Worm (Caenorhabditis elegans): ENCODE data around the gene Y102A11A.2.

The Y102A11A.2 gene

DNA sequence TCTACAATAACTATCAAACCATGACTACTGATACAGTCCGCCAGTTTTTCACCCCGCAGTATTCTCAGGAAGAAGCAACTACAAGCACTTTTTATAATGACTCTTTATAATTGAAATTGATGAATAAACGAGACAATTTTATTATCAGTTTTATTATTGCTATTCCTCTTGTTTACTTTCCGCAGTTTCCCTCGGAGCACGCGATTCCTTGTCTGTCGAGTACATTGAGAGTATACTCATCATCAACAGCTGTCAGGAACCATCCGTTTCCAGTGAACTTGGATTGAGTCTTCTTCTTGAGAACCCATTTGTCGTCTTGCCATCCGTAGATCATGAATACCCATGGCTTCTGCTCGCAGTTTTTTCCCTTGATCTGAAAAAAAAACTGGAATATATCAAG lies 4.4 kb downstream of the Y102A11A.2 start:
- TF ChIP-seq him-1 (tag; optimal IDR thresholded peaks at IDR 0.05) (no peak), W03F9.2 (tag; optimal IDR thresholded peaks at IDR 0.05) (no peak), dao-5 (tag; optimal IDR thresholded peaks at IDR 0.05) (no peak)

DNA sequence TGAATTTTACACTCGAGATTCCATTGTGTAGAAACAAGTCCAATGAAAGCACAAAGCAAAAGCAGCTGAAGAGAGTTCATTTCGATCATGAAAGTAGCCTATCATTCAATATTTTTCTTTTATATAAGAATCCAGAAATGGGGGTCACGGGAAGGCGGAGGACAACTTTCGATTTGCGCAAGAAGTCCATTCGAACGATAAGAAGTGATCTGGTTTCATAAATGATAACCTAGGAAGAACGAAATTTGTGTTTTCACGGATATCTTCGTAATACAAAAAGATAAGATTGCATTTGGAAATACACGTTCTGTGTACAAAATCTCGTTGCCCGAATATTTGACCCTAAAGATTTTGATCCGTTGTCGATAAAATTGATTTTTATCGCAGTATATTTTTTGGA lies 5.0 kb downstream of the Y102A11A.2 start, which contains the start of gene Y102A11A.5:
Y102A11A.5 (minus strand) TSS at position 175 of the 400 bp plus-strand sequence.
- TF ChIP-seq W03F9.2 (tag; optimal IDR thresholded peaks at IDR 0.05) (no peak), him-1 (tag; optimal IDR thresholded peaks at IDR 0.05) (no peak), dao-5 (tag; optimal IDR thresholded peaks at IDR 0.05) (no peak)

DNA sequence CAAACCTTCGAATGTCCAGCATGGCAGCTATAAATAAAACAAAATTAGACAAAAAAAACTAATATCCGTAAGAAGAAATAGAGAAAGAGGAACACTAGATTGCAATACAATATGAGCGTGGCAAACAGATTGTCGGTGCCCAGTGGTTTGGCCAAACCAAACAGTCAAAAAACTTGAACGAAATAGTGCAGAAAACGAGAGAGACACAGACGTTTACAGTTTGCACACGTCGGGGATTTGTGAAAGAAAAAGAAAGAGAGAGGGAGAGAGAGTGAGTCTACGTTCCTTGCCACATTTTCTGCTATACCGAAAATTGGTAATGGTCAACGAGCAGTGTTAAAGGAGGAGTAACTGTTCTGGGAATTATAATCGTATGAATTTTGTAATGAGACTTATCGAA lies 8.7 kb downstream of the Y102A11A.2 start, which contains the start of gene ergi-1:
ergi-1 (minus strand) TSS at position 101 of the 400 bp plus-strand sequence.
- TF ChIP-seq W03F9.2 (tag; optimal IDR thresholded peaks at IDR 0.05) = no peak
- no peak for TF ChIP-seq him-1 (tag; optimal IDR thresholded peaks at IDR 0.05)
- TF ChIP-seq dao-5 (tag; optimal IDR thresholded peaks at IDR 0.05) = no peak

DNA sequence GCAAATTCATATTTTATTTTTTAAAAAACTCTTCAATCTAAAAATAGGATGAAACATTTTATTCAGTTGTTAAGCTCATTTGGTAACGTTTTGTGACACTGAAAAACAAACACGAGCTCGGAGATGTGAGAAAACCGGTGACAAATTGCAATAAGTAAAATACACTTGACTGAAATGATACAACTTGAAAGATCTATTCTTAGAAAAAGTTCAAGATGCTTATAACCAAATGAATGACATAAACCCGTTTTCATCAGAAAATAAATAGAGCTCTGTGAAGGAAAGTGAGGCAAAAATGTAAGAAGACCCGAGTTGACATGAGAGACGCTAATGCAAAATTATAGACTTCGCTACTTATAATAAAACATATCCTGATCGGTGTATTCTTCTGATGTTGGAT lies 12.9 kb downstream of the Y102A11A.2 start, which contains the start of gene smex-2:
smex-2 (minus strand) TSS at position 101 of the 400 bp plus-strand sequence.
- no peak for TF ChIP-seq W03F9.2 (tag; optimal IDR thresholded peaks at IDR 0.05)
- TF ChIP-seq him-1 (tag; optimal IDR thresholded peaks at IDR 0.05) = no peak
- no peak for TF ChIP-seq dao-5 (tag; optimal IDR thresholded peaks at IDR 0.05)

DNA sequence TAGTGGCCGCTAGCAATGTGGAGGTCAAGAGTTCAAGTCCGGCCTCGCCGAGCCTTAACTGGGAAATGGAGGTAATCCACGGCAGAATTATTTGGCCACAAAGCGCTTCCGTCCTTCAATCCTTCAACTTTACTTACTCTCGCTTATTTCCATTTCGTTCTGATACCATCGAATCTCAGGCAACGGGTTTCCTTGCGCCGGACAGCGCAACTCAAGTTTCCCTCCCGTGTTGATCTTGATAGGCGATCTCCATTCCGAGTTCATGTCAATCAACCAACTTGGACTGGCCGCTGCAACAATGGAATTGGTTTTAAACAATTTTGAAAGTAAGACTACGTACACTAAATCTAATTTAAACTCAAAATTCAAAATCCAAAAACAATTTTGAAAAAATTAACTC lies 14.4 kb downstream of the Y102A11A.2 start:
- TF ChIP-seq dao-5 (tag; optimal IDR thresholded peaks at IDR 0.05) = no peak
- no peak for TF ChIP-seq him-1 (tag; optimal IDR thresholded peaks at IDR 0.05)
- TF ChIP-seq W03F9.2 (tag; optimal IDR thresholded peaks at IDR 0.05) = no peak

DNA sequence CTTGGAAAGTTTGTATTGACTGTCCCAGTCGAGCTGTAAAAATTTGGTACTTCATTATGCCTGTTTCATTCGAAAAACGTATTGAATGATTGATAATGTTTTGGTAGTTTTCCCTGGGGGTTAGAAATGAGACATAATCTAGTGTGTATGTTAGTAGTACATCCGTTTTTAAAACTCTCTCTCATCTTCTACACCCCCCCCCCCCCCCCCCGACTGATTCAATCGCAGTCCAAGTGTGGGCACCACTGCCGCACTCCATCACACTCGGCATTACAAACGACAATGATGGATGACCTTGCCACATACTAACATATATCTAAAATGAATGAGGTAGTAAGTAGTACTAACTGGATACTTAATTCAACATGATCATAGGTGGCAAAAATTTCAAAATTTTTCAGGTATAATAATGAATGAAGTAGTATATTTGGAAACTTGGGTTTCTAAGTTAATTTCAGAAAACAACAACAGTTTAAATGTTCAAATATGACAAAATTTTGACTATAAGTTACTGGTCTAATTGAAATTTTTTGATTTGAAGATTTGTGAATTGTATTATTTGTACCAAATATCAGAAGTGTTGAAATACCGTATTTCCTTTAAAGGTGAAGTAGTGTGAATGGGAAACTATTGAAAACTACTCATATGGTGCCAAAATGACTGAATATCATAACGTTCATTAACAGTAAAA lies 15.2 kb downstream of the Y102A11A.2 start:
- TF ChIP-seq dao-5 (tag; optimal IDR thresholded peaks at IDR 0.05) (no peak), W03F9.2 (tag; optimal IDR thresholded peaks at IDR 0.05) (no peak), him-1 (tag; optimal IDR thresholded peaks at IDR 0.05) (no peak)

DNA sequence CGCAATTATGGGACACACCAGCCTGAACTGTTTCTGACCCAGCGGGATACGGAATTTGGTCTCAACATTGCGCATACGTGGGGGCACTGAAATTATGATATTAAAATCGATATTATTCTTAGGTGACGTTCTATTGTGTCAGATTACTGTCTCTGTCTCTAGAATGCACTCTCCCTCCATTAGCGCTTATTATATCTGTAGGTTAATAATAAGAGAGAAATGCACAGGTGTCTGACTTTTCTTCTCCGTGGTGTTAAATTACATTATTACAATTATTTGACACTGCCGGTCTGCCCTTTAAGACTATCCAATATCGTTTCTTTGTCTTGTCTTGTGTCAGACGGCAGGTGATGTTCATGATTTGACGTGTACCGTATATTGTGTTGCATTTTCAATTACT lies 16.2 kb downstream of the Y102A11A.2 start:
- TF ChIP-seq W03F9.2 (tag; optimal IDR thresholded peaks at IDR 0.05) (no peak), him-1 (tag; optimal IDR thresholded peaks at IDR 0.05) (no peak), dao-5 (tag; optimal IDR thresholded peaks at IDR 0.05) (no peak)

DNA sequence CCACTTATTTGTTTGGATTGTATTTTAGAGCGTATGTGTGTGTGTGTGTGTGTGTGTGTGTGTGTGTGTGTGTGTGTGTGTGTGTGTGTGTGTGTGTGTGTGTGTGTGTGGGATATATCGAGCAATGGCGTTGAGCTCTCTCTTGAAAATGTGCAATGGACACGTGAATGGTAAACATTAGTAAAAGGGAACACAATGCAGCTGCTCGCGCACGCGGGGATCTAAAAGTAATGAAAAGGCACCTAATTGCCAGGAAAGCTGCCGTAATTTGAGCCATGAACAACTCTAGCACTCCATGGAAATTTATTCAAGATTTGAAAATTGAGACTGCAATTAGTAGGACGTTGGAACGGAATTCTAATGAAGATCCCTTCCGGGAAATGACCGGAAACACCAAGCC lies 16.8 kb downstream of the Y102A11A.2 start:
- TF ChIP-seq him-1 (tag; optimal IDR thresholded peaks at IDR 0.05) (no peak), W03F9.2 (tag; optimal IDR thresholded peaks at IDR 0.05) (no peak), dao-5 (tag; optimal IDR thresholded peaks at IDR 0.05) (no peak)

DNA sequence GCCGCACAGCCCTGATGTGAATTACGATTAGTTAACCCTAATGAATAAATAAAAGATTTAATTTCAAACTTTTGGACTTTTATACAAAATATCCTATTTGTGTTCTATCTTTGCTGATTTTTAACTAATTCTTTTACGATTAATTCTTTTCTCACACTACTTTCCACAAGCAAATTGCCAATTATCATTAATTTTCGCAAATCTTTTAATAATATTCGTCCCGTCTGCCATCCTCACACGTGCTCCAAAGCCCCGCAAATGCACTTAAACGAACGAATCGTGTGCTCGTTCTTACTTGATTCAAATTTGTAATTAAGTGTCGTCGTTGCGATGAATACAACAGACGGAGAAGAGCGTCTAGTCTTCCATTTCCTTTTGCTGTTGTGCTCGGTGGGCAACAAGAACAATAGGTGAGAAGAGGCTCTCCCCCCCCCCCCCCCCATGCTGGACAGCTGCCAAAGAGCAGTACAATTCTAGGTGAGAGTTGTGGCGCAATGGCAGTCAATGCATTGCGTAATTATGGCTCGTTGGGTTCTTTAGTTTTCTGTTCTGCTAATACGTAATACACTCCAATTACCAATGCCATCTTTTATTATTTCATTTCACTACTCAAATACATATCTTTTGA lies 18.2 kb downstream of the Y102A11A.2 start:
- no peak for TF ChIP-seq dao-5 (tag; optimal IDR thresholded peaks at IDR 0.05)

DNA sequence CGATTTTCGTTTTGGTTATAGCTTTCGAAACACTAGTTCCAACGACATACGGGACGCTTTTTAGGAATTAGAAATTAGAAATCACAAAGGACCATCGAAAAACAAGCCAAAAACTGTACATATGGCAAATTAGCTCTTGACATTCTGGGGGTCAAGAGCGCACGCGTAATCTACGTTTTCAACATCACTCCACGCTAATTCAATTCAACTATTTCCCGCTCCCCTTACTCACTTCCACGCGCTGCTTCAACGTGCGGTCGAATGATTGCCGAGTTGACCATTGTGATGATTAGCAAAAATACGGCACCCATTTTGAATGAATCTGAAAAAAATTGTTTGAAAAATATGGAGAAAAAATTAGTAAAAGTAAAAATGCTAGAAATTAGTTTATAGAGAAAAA lies 19.2 kb downstream of the Y102A11A.2 start:
- TF ChIP-seq W03F9.2 (tag; optimal IDR thresholded peaks at IDR 0.05) = no peak
- no peak for TF ChIP-seq dao-5 (tag; optimal IDR thresholded peaks at IDR 0.05)
- TF ChIP-seq him-1 (tag; optimal IDR thresholded peaks at IDR 0.05) = no peak

DNA sequence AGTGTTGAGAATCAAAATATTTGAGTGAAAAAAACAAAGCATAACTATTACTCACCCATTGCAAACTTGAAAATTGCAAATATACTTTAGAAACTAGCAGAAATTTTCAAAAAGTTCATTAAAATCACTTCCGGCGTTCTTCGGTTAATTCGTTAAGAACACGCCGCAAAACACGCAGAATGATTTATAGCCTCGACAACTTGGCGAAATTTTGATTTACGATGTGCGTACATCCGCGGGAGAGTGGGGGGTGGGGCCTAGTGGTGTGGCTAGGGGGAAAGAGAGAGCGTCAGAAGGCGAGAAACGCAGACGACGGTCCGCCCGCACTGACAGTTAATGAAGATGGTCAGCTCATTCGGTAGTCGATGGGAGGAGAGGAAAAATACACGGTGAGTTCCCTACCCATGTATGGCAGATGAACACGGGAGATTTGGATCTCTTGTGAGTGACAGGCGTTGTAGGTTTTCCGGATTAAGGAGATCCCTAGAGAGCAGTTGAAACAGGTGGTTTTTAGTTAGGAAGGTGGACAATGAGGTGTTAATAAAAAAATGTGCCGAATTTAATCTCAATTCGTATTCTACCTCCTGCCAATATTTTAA lies 19.8 kb downstream of the Y102A11A.2 start, which contains the start of gene igcm-4:
igcm-4 (minus strand) TSS at position 237 of the 599 bp plus-strand sequence.
- TF ChIP-seq W03F9.2 (tag; optimal IDR thresholded peaks at IDR 0.05) = no peak
- TF ChIP-seq dao-5 (tag; optimal IDR thresholded peaks at IDR 0.05) = no peak
- TF ChIP-seq him-1 (tag; optimal IDR thresholded peaks at IDR 0.05) = no peak

DNA sequence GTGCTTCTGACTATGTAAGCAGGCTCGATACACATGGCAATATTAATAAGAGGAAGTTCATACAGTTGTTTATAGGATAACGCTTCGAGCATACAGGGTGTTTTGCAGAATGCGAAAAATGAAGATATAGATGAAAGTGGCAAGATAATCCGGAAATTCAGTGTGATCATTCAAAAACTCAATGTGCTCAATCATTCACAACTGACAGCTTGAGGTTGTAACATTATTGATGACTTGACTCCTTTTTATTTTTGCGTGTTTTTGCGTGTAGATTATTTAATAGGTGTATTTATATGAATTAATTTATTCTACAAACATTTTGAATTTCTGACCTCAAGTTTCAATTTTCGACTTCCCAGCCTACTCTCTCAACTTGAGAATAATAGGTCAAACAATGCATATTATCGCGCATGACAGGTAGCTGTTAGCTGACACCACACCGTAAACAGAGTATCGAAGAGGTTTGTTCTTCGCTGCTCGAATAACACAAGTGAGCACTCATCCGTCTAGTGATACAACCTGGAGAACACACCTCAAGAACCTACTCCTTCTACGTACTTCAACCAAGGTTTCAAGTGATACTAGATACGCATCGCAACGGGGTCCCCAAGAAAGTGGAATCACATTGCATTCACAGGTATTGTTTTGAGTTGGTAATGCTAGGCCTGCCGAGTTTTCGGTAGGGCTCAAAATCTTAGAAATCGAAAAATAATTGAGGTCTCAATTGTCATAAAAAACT lies 20.9 kb downstream of the Y102A11A.2 start:
- TF ChIP-seq him-1 (tag; optimal IDR thresholded peaks at IDR 0.05) (no peak), dao-5 (tag; optimal IDR thresholded peaks at IDR 0.05) (no peak), W03F9.2 (tag; optimal IDR thresholded peaks at IDR 0.05) (no peak)

DNA sequence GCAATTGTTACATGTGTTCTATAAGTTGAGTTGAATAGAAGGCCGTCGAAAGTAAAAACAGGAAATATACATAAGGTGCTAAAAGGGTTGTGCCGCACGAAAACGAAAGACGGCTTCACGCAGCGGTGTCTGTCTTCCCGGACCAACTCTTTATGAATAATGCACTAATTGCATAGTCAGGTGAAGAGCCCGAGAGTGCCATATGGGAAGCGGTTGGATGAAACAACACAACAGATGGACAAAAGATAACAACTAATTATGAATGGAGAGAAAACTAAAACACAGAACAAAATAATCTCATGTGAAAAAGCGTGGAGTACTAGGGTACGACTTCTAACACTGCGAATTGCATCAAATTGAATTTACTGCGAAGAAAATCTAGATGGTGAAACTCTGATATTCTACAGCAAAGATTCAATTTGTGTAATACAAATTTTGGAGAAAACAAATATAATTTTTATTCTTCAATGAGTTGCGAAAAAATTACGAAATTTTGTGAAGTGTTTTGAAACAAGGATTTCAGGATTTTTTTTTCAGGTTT lies 22.5 kb downstream of the Y102A11A.2 start:
- TF ChIP-seq W03F9.2 (tag; optimal IDR thresholded peaks at IDR 0.05) (no peak), dao-5 (tag; optimal IDR thresholded peaks at IDR 0.05) (no peak), him-1 (tag; optimal IDR thresholded peaks at IDR 0.05) (no peak)
